Fruit fly (Drosophila melanogaster) Kc167 (cell line): ENCODE data around the gene CG10588.

Experiments used
- Myc ChIP-seq: fragments of >200 bp; optimal IDR thresholded peaks from 2 replicates; lab custom pipeline; 2017; ENCODE audit warnings: missing external identifiers
- Sin3A ChIP-seq: fragments of >200 bp; optimal IDR thresholded peaks from 2 replicates; lab custom pipeline; 2018; ENCODE audit warnings: missing external identifiers
- h ChIP-seq: fragments of >200 bp; optimal IDR thresholded peaks from 3 replicates; lab custom pipeline; 2018; ENCODE audit warnings: missing external identifiers
- psq ChIP-seq: fragments of >200 bp; optimal IDR thresholded peaks from 2 replicates; lab custom pipeline; 2017; ENCODE audit warnings: missing external identifiers
- ttk ChIP-seq: sonication (Bioruptor generic); optimal IDR thresholded peaks from 2 replicates; lab custom pipeline; 2017; ENCODE audit warnings: missing external identifiers

- TF ChIP-seq h (lab: Kevin White, UChicago) (no peak), Sin3A (no peak), Myc (no peak), psq (lab: Kevin White, UChicago) (no peak), ttk (lab: Kevin White, UChicago) (no peak)
Observed at dm6 chr3L:20944180-20944579, 12.6 kb upstream of the CG10588 start.
